Worm (Caenorhabditis elegans) whole organism, L4 larva: ENCODE data around the gene srbc-61.

Source experiments
- Y5F2A.4 ChIP-seq: fragments of 200-800 bp; sonication (Bioruptor generic); optimal IDR thresholded peaks from 2 replicates; lab custom pipeline; 2018; ENCODE audit warnings: mild to moderate bottlenecking, missing genetic modification characterization, missing compliant biosample characterization
- ces-1 ChIP-seq: fragments of 150-350 bp; sonication (generic microtip); optimal IDR thresholded peaks from 4 replicates; lab custom pipeline; 2014; ENCODE audit warnings: missing biosample characterization, missing genetic modification reagents, missing genetic modification characterization
- daf-12 ChIP-seq: fragments of 150-350 bp; optimal IDR thresholded peaks from 2 replicates; lab custom pipeline; 2014; ENCODE audit warnings: missing biosample characterization, missing genetic modification reagents, missing genetic modification characterization
- daf-8 ChIP-seq: fragments of 200-800 bp; sonication (Bioruptor generic); IDR thresholded peaks from 2 replicates; pipeline ENCODE4 v1.3.6; 2022; ENCODE audit warnings: missing genetic modification characterization, missing compliant biosample characterization
- dve-1 ChIP-seq: sonication (generic microtip); optimal IDR thresholded peaks from 2 replicates; lab custom pipeline; 2017; ENCODE audit warnings: antibody characterized with exemption, mild to moderate bottlenecking, missing genetic modification characterization, missing compliant biosample characterization; ENCODE audit not compliant: insufficient read depth
- hmg-1.1 ChIP-seq: fragments of 200-800 bp; sonication (Bioruptor generic); IDR thresholded peaks from 2 replicates; pipeline ENCODE4 v1.3.6; 2022; ENCODE audit warnings: missing genetic modification reagents, missing genetic modification characterization, missing compliant biosample characterization
- lin-38 ChIP-seq: fragments of 200-800 bp; sonication (Bioruptor generic); IDR thresholded peaks from 2 replicates; pipeline ENCODE4 v1.3.6; 2022; ENCODE audit warnings: missing genetic modification reagents, missing genetic modification characterization, missing compliant biosample characterization
- mep-1 ChIP-seq: fragments of 150-350 bp; sonication (generic microtip); optimal IDR thresholded peaks from 3 replicates; lab custom pipeline; 2014; ENCODE audit warnings: missing biosample characterization, missing genetic modification characterization
- sdz-12 ChIP-seq: fragments of 200-800 bp; sonication (Bioruptor generic); optimal IDR thresholded peaks from 2 replicates; lab custom pipeline; 2018; ENCODE audit warnings: mild to moderate bottlenecking, missing genetic modification characterization, missing compliant biosample characterization
- unc-39 ChIP-seq: sonication (generic microtip); optimal IDR thresholded peaks from 2 replicates; lab custom pipeline; 2017; ENCODE audit warnings: missing biosample characterization, missing genetic modification characterization

ce11 chrV:17458069-17458468 is 18.5 kb upstream of the srbc-61 start, which contains the start of gene str-200:
- no peak for TF ChIP-seq Y5F2A.4 (GFP tag; lab: Kevin White, UChicago)
- no peak for TF ChIP-seq daf-12 (tag; lab: Kevin White, UChicago)
- no peak for TF ChIP-seq daf-8 (GFP tag; lab: Robert Waterston, UW)
- no peak for TF ChIP-seq unc-39 (tag; lab: Kevin White, UChicago)
- TF ChIP-seq mep-1 (tag; lab: Kevin White, UChicago) = no peak
- no peak for TF ChIP-seq lin-38 (GFP tag; lab: Robert Waterston, UW)
- TF ChIP-seq hmg-1.1 = no peak
- no peak for TF ChIP-seq sdz-12 (GFP tag; lab: Kevin White, UChicago)
- TF ChIP-seq ces-1 = no peak
- no peak for TF ChIP-seq dve-1 (tag; lab: Kevin White, UChicago)
